Fruit fly (Drosophila melanogaster): Measurements from ENCODE around the gene RpS4.
A peak's percentile ranks its signal among the peaks of the same experiment; 100 is the strongest.

The RpS4 gene

dm6 chr3L:13022854-13023560 is 18.5 kb upstream of the RpS4 start, which contains the start of gene RpS12 (continued):
- TF ChIP-seq CG2120 (GFP tag; optimal IDR thresholded peaks at IDR 0.05), result peak; percentile 65
- TF ChIP-seq jigr1 (GFP tag; IDR thresholded peaks at IDR 0.05), result no peak
- TF ChIP-seq Dbx (GFP tag; IDR thresholded peaks at IDR 0.05), result peak; percentile 89; the same call in 2 of the 3 replicates
- no peak for TF ChIP-seq hkb (optimal IDR thresholded peaks at IDR 0.05)
- TF ChIP-seq hkb (GFP tag; IDR thresholded peaks at IDR 0.05), result peak; percentile 76
- peak; percentile 83 for TF ChIP-seq CG7271 (tag; optimal IDR thresholded peaks at IDR 0.05)
- TF ChIP-seq crol (GFP tag; IDR thresholded peaks at IDR 0.05), result no peak
- peak; percentile 59 for TF ChIP-seq CG11504 (tag; optimal IDR thresholded peaks at IDR 0.05)
- TF ChIP-seq mam (GFP tag; optimal IDR thresholded peaks at IDR 0.05), result peak; percentile 84
- TF ChIP-seq tin (GFP tag; optimal IDR thresholded peaks at IDR 0.05), result peak; percentile 76
- TF ChIP-seq danr (GFP tag; IDR thresholded peaks at IDR 0.05), result no peak
- TF ChIP-seq CG15479 (GFP tag; optimal IDR thresholded peaks at IDR 0.05), result no peak
- TF ChIP-seq CG9797 (GFP tag; optimal IDR thresholded peaks at IDR 0.05), result no peak
- TF ChIP-seq pum (GFP tag; optimal IDR thresholded peaks at IDR 0.05), result peak; percentile 67
- no peak; the same call in 2 of the 3 replicates for TF ChIP-seq B-H1 (GFP tag; IDR thresholded peaks at IDR 0.05)
- TF ChIP-seq CG6175 (GFP tag; IDR thresholded peaks at IDR 0.05), result peak; percentile 62; the same call in 2 of the 3 replicates
- peak; percentile 76 for TF ChIP-seq CG11398 (GFP tag; optimal IDR thresholded peaks at IDR 0.05)
- peak; percentile 62 for TF ChIP-seq gem (tag; optimal IDR thresholded peaks at IDR 0.05)
- peak; percentile 68 for TF ChIP-seq ems (GFP tag; optimal IDR thresholded peaks at IDR 0.05)
- peak; percentile 88 for TF ChIP-seq wek (GFP tag; optimal IDR thresholded peaks at IDR 0.05)
- peak; percentile 58 for TF ChIP-seq Bdp1 (GFP tag; optimal IDR thresholded peaks at IDR 0.05)
- TF ChIP-seq chn (GFP tag; optimal IDR thresholded peaks at IDR 0.05), result peak; percentile 70
- peak; percentile 82 for TF ChIP-seq CG17802 (tag; optimal IDR thresholded peaks at IDR 0.05)
- TF ChIP-seq ap (GFP tag; IDR thresholded peaks at IDR 0.05), result peak; percentile 68
- peak; percentile 85 for TF ChIP-seq CG11247 (GFP tag; IDR thresholded peaks at IDR 0.05)
- no peak for TF ChIP-seq D (optimal IDR thresholded peaks at IDR 0.05)
- TF ChIP-seq D (GFP tag; optimal IDR thresholded peaks at IDR 0.05), result peak; percentile 54
- peak; percentile 55 for TF ChIP-seq Hr3 (GFP tag; optimal IDR thresholded peaks at IDR 0.05)
- TF ChIP-seq CG6765 (GFP tag; optimal IDR thresholded peaks at IDR 0.05), result peak; percentile 86
- peak; percentile 63 for TF ChIP-seq NK7.1 (GFP tag; optimal IDR thresholded peaks at IDR 0.05)
- peak; percentile 35 for TF ChIP-seq CG16863 (GFP tag; optimal IDR thresholded peaks at IDR 0.05)
- peak; percentile 78 for TF ChIP-seq Scr (GFP tag; IDR thresholded peaks at IDR 0.05; ENCODE audit: partially characterized antibody)
- TF ChIP-seq zen2 (GFP tag; IDR thresholded peaks at IDR 0.05; ENCODE audit: partially characterized antibody), result peak; percentile 20; the same call in 1 of the 3 replicates
- TF ChIP-seq CG17361 (GFP tag; IDR thresholded peaks at IDR 0.05), result peak; percentile 70
- TF ChIP-seq HLHmδ (GFP tag; optimal IDR thresholded peaks at IDR 0.05), result peak; percentile 68
- TF ChIP-seq dpn (GFP tag; optimal IDR thresholded peaks at IDR 0.05), result peak; percentile 50 to 85
- TF ChIP-seq scrt (GFP tag; optimal IDR thresholded peaks at IDR 0.05), result peak; percentile 72
- TF ChIP-seq CG9215 (GFP tag; IDR thresholded peaks at IDR 0.05), result peak; percentile 60
- peak; percentile 18 for TF ChIP-seq gfzf (GFP tag; optimal IDR thresholded peaks at IDR 0.05)
- TF ChIP-seq Elba2 (GFP tag; optimal IDR thresholded peaks at IDR 0.05), result no peak
- peak; percentile 68 for TF ChIP-seq CG6854 (GFP tag; optimal IDR thresholded peaks at IDR 0.05)
- TF ChIP-seq fu2 (GFP tag; optimal IDR thresholded peaks at IDR 0.05), result peak; percentile 65
- peak; percentile 58 for TF ChIP-seq al (GFP tag; IDR thresholded peaks at IDR 0.05)
- TF ChIP-seq CG17359 (tag; optimal IDR thresholded peaks at IDR 0.05), result peak; percentile 68
- peak; percentile 82 for TF ChIP-seq inv (GFP tag; IDR thresholded peaks at IDR 0.05; ENCODE audit: partially characterized antibody)
- TF ChIP-seq Opbp (GFP tag; IDR thresholded peaks at IDR 0.05; ENCODE audit: partially characterized antibody), result peak; percentile 90
- TF ChIP-seq gcm (GFP tag; optimal IDR thresholded peaks at IDR 0.05), result peak; percentile 37
- TF ChIP-seq CG34224 (GFP tag; IDR thresholded peaks at IDR 0.05; ENCODE audit: partially characterized antibody), result peak; percentile 62
- TF ChIP-seq eve (GFP tag; optimal IDR thresholded peaks at IDR 0.05), result peak in 1 of 2 experiments; percentile 81
- peak; percentile 73 for TF ChIP-seq CG9817 (tag; optimal IDR thresholded peaks at IDR 0.05)
